Worm (Caenorhabditis elegans) whole organism, young adult: ENCODE results near the gene athp-1.

Source experiments
- him-1 ChIP-seq: sonication (generic microtip); optimal IDR thresholded peaks from 2 replicates; lab custom pipeline; 2016; ENCODE audit warnings: missing genotype, missing genetic modification reagents, missing genetic modification characterization, missing compliant biosample characterization
- let-526 ChIP-seq: fragments of 200-800 bp; sonication (Bioruptor generic); IDR thresholded peaks from 2 replicates; pipeline ENCODE4 v1.3.6; 2022; ENCODE audit warnings: missing genetic modification reagents, missing genetic modification characterization, missing compliant biosample characterization
- let-607 ChIP-seq, 2 experiments: fragments of 200-800 bp in 1 of 2; sonication (Bioruptor generic) in 1 of 2; sonication (generic microtip) in 1 of 2; optimal IDR thresholded peaks; 2 replicates each; lab custom pipeline; 2016 to 2018; ENCODE audit warnings: mild to moderate bottlenecking in 2 of 2, missing compliant biosample characterization in 2 of 2, missing genetic modification characterization in 2 of 2, moderate library complexity in 2 of 2, missing genotype in 1 of 2
- pha-4 ChIP-seq: fragments of 150-350 bp; sonication (generic microtip); optimal IDR thresholded peaks from 2 replicates; lab custom pipeline; 2014; ENCODE audit warnings: missing biosample characterization, missing genetic modification reagents, missing genetic modification characterization

DNA sequence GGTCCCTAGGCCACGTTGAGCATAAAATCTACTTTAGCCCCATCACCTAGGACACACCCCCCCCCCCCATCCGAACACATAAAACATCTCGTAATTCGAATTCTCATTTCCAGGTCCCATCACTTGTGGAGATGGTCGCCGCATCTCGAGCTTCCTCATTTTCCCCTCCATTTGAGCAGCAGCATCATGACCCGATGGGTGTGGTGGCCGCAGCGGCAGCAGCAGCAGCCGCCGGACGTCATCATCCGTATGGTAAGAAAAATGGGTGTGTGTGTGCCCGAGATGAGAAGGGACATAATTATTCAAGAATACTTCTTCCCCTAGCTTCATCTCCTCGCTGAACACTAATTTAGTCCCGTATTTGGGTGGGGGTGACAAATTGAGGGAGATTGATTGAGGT is 39.9 kb downstream of the athp-1 start:
- no peak for TF ChIP-seq let-607 (tag; optimal IDR thresholded peaks at IDR 0.05; lab: Kevin White, UChicago)
- TF ChIP-seq him-1 (tag; lab: Kevin White, UChicago), result no peak
- TF ChIP-seq let-526 (GFP tag; lab: Robert Waterston, UW), result no peak
- TF ChIP-seq pha-4 (tag; lab: Kevin White, UChicago), result no peak
